Fruit fly (Drosophila melanogaster) whole organism, embryonic: Measurements from ENCODE around the gene Ced-12.
A peak's percentile ranks its signal among the peaks of the same experiment; 100 is the strongest.

Experiments
- Ada2b ChIP-seq: fragments of 200-800 bp; sonication (Bioruptor generic); IDR thresholded peaks from 2 replicates; pipeline ENCODE4 v1.3.6; 2022; ENCODE audit warnings: missing biosample characterization, missing genetic modification characterization
- Antp ChIP-seq: fragments of 200-800 bp; sonication (Bioruptor generic); optimal IDR thresholded peaks from 3 replicates; lab custom pipeline; 2016; ENCODE audit warnings: missing biosample characterization, missing genetic modification characterization
- Atf-2 ChIP-seq: fragments of 200-800 bp; sonication (Bioruptor generic); optimal IDR thresholded peaks from 2 replicates; lab custom pipeline; 2016; ENCODE audit warnings: missing biosample characterization, missing genetic modification characterization
- CG11085 ChIP-seq: fragments of 200-800 bp; sonication (Bioruptor generic); IDR thresholded peaks from 2 replicates; pipeline ENCODE4 v1.3.6; 2022; ENCODE audit warnings: missing biosample characterization, missing genetic modification characterization
- CG11695 ChIP-seq: fragments of 200-800 bp; sonication (Bioruptor generic); IDR thresholded peaks from 3 replicates; pipeline ENCODE4 v1.3.6; 2022; ENCODE audit warnings: missing biosample characterization, missing genetic modification characterization
- CG13424 ChIP-seq: fragments of 200-800 bp; sonication (Bioruptor generic); optimal IDR thresholded peaks from 2 replicates; lab custom pipeline; 2019; ENCODE audit warnings: missing biosample characterization, mild to moderate bottlenecking, missing genetic modification characterization, moderate library complexity
- CG15073 ChIP-seq: fragments of 200-800 bp; sonication (Bioruptor generic); optimal IDR thresholded peaks from 2 replicates; lab custom pipeline; 2016; ENCODE audit warnings: missing biosample characterization, missing genetic modification characterization
- CG2116 ChIP-seq: fragments of 200-800 bp; sonication (Bioruptor generic); optimal IDR thresholded peaks from 3 replicates; lab custom pipeline; 2018; ENCODE audit warnings: missing biosample characterization, mild to moderate bottlenecking, missing genetic modification characterization
- CG2712 ChIP-seq: fragments of 200-800 bp; optimal IDR thresholded peaks from 3 replicates; lab custom pipeline; 2019; ENCODE audit warnings: missing biosample characterization, mild to moderate bottlenecking, missing genetic modification characterization, moderate library complexity
- CG30403 ChIP-seq: fragments of 200-800 bp; sonication (Bioruptor generic); optimal IDR thresholded peaks from 3 replicates; lab custom pipeline; 2016; ENCODE audit warnings: missing biosample characterization, missing genetic modification characterization
- CG3065 ChIP-seq: fragments of 200-800 bp; sonication (Bioruptor generic); optimal IDR thresholded peaks from 2 replicates; lab custom pipeline; 2016; ENCODE audit warnings: missing biosample characterization, missing genetic modification characterization
- CG3407 ChIP-seq: fragments of 200-800 bp; sonication (Bioruptor generic); optimal IDR thresholded peaks from 2 replicates; lab custom pipeline; 2018; ENCODE audit warnings: missing biosample characterization, mild to moderate bottlenecking, missing genetic modification characterization
- CG42726 ChIP-seq: fragments of 200-800 bp; sonication (Bioruptor generic); IDR thresholded peaks from 2 replicates; pipeline ENCODE4 v1.3.6; 2022; ENCODE audit warnings: missing biosample characterization, missing genetic modification characterization; ENCODE audit not compliant: partially characterized antibody
- CG4404 ChIP-seq: fragments of 200-800 bp; sonication (Bioruptor generic); IDR thresholded peaks from 2 replicates; pipeline ENCODE4 v1.3.6; 2022; ENCODE audit warnings: missing biosample characterization, missing genetic modification characterization
- CG4820 ChIP-seq: fragments of 200-800 bp; sonication (Bioruptor generic); optimal IDR thresholded peaks from 3 replicates; lab custom pipeline; 2016; ENCODE audit warnings: missing biosample characterization, missing genetic modification characterization
- CG6654 ChIP-seq: fragments of 200-800 bp; sonication (Bioruptor generic); optimal IDR thresholded peaks from 2 replicates; lab custom pipeline; 2017; ENCODE audit warnings: missing biosample characterization, mild to moderate bottlenecking, missing genetic modification characterization
- CG6683 ChIP-seq: fragments of 200-800 bp; sonication (Bioruptor generic); optimal IDR thresholded peaks from 2 replicates; lab custom pipeline; 2017; ENCODE audit warnings: missing biosample characterization, mild to moderate bottlenecking, missing genetic modification characterization, missing genetic modification reagents
- CG8924 ChIP-seq: fragments of 200-800 bp; optimal IDR thresholded peaks from 3 replicates; lab custom pipeline; 2019; ENCODE audit warnings: missing biosample characterization, mild to moderate bottlenecking, missing genetic modification characterization, moderate library complexity
- Deaf1 ChIP-seq: fragments of 200-800 bp; optimal IDR thresholded peaks from 3 replicates; lab custom pipeline; 2019; ENCODE audit warnings: missing biosample characterization, mild to moderate bottlenecking, missing genetic modification characterization, moderate library complexity
- Doc3 ChIP-seq: fragments of 200-800 bp; sonication (Bioruptor generic); IDR thresholded peaks from 3 replicates; pipeline ENCODE4 v1.3.6; 2022; ENCODE audit warnings: missing biosample characterization, missing genetic modification characterization; ENCODE audit not compliant: partially characterized antibody
- Jarid2 ChIP-seq: fragments of 200-800 bp; sonication (Bioruptor generic); optimal IDR thresholded peaks from 3 replicates; lab custom pipeline; 2017; ENCODE audit warnings: mild to moderate bottlenecking, missing biosample characterization, missing genetic modification reagents, missing genetic modification characterization
- Max ChIP-seq: fragments of 200-800 bp; sonication (Bioruptor generic); optimal IDR thresholded peaks from 2 replicates; lab custom pipeline; 2016; ENCODE audit warnings: missing biosample characterization, mild to moderate bottlenecking, missing genetic modification characterization
- Sin3A ChIP-seq: fragments of >200 bp; optimal IDR thresholded peaks from 2 replicates; lab custom pipeline; 2018
- Sry-β ChIP-seq: fragments of 200-800 bp; sonication (Bioruptor generic); optimal IDR thresholded peaks from 2 replicates; lab custom pipeline; 2018; ENCODE audit warnings: missing biosample characterization, mild to moderate bottlenecking, missing genetic modification characterization, moderate library complexity
- Sry-δ ChIP-seq: fragments of 200-800 bp; sonication (Bioruptor generic); optimal IDR thresholded peaks from 2 replicates; lab custom pipeline; 2016; ENCODE audit warnings: missing biosample characterization, missing genetic modification characterization
- Vsx1 ChIP-seq: fragments of 200-800 bp; sonication (Bioruptor generic); optimal IDR thresholded peaks from 2 replicates; lab custom pipeline; 2017; ENCODE audit warnings: missing biosample characterization, mild to moderate bottlenecking, missing genetic modification characterization, missing genetic modification reagents
- YL-1 ChIP-seq: fragments of 200-800 bp; sonication (Bioruptor generic); optimal IDR thresholded peaks from 3 replicates; lab custom pipeline; 2017; ENCODE audit warnings: missing biosample characterization, mild to moderate bottlenecking, missing genetic modification characterization
- amos ChIP-seq: fragments of 200-800 bp; sonication (Bioruptor generic); IDR thresholded peaks from 2 replicates; pipeline ENCODE4 v1.3.6; 2022; ENCODE audit warnings: missing biosample characterization, missing genetic modification characterization; ENCODE audit not compliant: partially characterized antibody
- az2 ChIP-seq: fragments of 200-800 bp; sonication (Bioruptor generic); optimal IDR thresholded peaks from 3 replicates; lab custom pipeline; 2016; ENCODE audit warnings: missing biosample characterization, missing genetic modification characterization
- chif ChIP-seq, 2 experiments: fragments of 200-800 bp; sonication (Bioruptor generic); optimal IDR thresholded peaks; 3 replicates each; lab custom pipeline; 2016; ENCODE audit warnings: missing biosample characterization in 2 of 2, missing genetic modification characterization in 2 of 2
- chm ChIP-seq: fragments of 200-800 bp; sonication (Bioruptor generic); IDR thresholded peaks from 2 replicates; pipeline ENCODE4 v1.3.6; 2022; ENCODE audit warnings: missing biosample characterization, missing genetic modification characterization
- corto ChIP-seq: fragments of 200-800 bp; sonication (Bioruptor generic); optimal IDR thresholded peaks from 2 replicates; lab custom pipeline; 2016; ENCODE audit warnings: missing biosample characterization, mild to moderate bottlenecking, missing genetic modification characterization, moderate library complexity
- emc ChIP-seq: fragments of 200-800 bp; sonication (Bioruptor generic); optimal IDR thresholded peaks from 2 replicates; lab custom pipeline; 2016; ENCODE audit warnings: missing biosample characterization, missing genetic modification characterization
- esg ChIP-seq: fragments of 200-800 bp; sonication (Bioruptor generic); conservative IDR thresholded peaks from 2 replicates; pipeline ENCODE4 v1.3.6; 2022; ENCODE audit warnings: missing biosample characterization, missing genetic modification characterization
- ewg ChIP-seq: fragments of 200-800 bp; sonication (Bioruptor generic); optimal IDR thresholded peaks from 3 replicates; lab custom pipeline; 2017; ENCODE audit warnings: mild to moderate bottlenecking, missing biosample characterization, missing genetic modification reagents, missing genetic modification characterization
- ftz-f1 ChIP-seq: fragments of 200-800 bp; sonication (Bioruptor generic); optimal IDR thresholded peaks from 2 replicates; lab custom pipeline; 2016; ENCODE audit warnings: missing biosample characterization, missing genetic modification characterization
- hkb ChIP-seq, 2 experiments: fragments of 200-800 bp in 1 of 2; fragments of >200 bp in 1 of 2; sonication (Bioruptor generic) in 1 of 2; IDR thresholded peaks in 1 of 2; optimal IDR thresholded peaks in 1 of 2; 2 replicates each; pipeline versions ENCODE4 v1.3.6 to Lab custom; 2017 to 2022; ENCODE audit warnings: missing biosample characterization in 1 of 2, missing genetic modification characterization in 1 of 2
- knrl ChIP-seq: fragments of 200-800 bp; sonication (Bioruptor generic); IDR thresholded peaks from 3 replicates; pipeline ENCODE4 v1.3.6; 2022; ENCODE audit warnings: missing biosample characterization, missing genetic modification characterization; ENCODE audit not compliant: partially characterized antibody
- lbe ChIP-seq: fragments of 200-800 bp; sonication (Bioruptor generic); optimal IDR thresholded peaks from 2 replicates; lab custom pipeline; 2016; ENCODE audit warnings: missing biosample characterization, mild to moderate bottlenecking, missing genetic modification characterization
- mld ChIP-seq: fragments of 200-800 bp; sonication (Bioruptor generic); IDR thresholded peaks from 3 replicates; pipeline ENCODE4 v1.3.6; 2022; ENCODE audit warnings: missing biosample characterization, missing genetic modification characterization; ENCODE audit not compliant: partially characterized antibody
- nau ChIP-seq: fragments of 200-800 bp; sonication (Bioruptor generic); optimal IDR thresholded peaks from 3 replicates; lab custom pipeline; 2017; ENCODE audit warnings: missing biosample characterization, mild to moderate bottlenecking, missing genetic modification characterization, missing genetic modification reagents
- nerfin-1 ChIP-seq: fragments of 200-800 bp; sonication (Bioruptor generic); optimal IDR thresholded peaks from 3 replicates; lab custom pipeline; 2019; ENCODE audit warnings: missing biosample characterization, mild to moderate bottlenecking, missing genetic modification characterization, moderate library complexity
- nom ChIP-seq: fragments of 200-800 bp; sonication (Bioruptor generic); optimal IDR thresholded peaks from 2 replicates; lab custom pipeline; 2017; ENCODE audit warnings: missing biosample characterization, missing genetic modification characterization, mild to moderate bottlenecking, moderate library complexity, missing genetic modification reagents
- p53 ChIP-seq: fragments of 200-800 bp; sonication (Bioruptor generic); optimal IDR thresholded peaks from 2 replicates; lab custom pipeline; 2016; ENCODE audit warnings: missing biosample characterization, missing genetic modification characterization
- pfk ChIP-seq: fragments of 200-800 bp; sonication (Bioruptor generic); optimal IDR thresholded peaks from 2 replicates; lab custom pipeline; 2018; ENCODE audit warnings: missing biosample characterization, mild to moderate bottlenecking, missing genetic modification characterization, moderate library complexity
- ssp ChIP-seq: fragments of 200-800 bp; sonication (Bioruptor generic); IDR thresholded peaks from 2 replicates; pipeline ENCODE4 v1.3.6; 2022; ENCODE audit warnings: missing biosample characterization, missing genetic modification characterization
- vvl ChIP-seq: fragments of 200-800 bp; sonication (Bioruptor generic); IDR thresholded peaks from 2 replicates; pipeline ENCODE4 v1.3.6; 2022; ENCODE audit warnings: missing biosample characterization, missing genetic modification characterization
- wdn ChIP-seq: fragments of 200-800 bp; sonication (Bioruptor generic); IDR thresholded peaks from 2 replicates; pipeline ENCODE4 v1.3.6; 2022; ENCODE audit warnings: missing biosample characterization, missing genetic modification characterization
- wek ChIP-seq: fragments of 200-800 bp; sonication (Bioruptor generic); optimal IDR thresholded peaks from 3 replicates; lab custom pipeline; 2018; ENCODE audit warnings: missing biosample characterization, mild to moderate bottlenecking, missing genetic modification characterization, moderate library complexity

Ced-12 gene

DNA sequence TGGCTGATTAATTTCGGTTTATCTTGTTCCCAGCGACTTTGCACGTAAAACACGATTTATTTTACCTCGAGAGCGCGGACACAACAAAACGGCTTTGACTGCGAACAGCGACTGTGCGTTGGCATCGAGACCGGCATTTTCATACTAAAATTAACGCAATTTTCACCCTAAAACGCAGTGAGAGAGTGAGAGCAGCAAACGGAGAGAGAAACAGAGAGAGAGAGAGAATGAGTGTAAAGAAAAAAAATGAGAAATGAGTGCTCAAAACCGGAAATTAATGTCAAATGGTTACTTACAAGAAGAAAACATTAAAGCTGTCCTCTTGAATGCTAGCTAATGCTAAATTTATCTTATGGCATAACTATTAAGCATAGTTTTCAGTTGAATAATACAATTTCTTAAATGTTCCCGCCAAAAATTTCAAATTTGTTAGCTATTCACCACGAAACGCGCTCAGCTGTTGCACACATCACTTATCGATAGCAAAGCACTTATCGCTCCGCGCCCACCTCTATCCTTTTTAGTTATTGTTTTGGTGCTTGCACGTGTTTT lies 41.7 kb upstream of the Ced-12 start, which contains the start of the genes JhI-21, RpL7-like and CG34164 (continued):
- TF ChIP-seq corto (no peak), CG6654 (GFP tag; lab: Kevin White, UChicago) (no peak), CG4404 (GFP tag; lab: Robert Waterston, UW) (no peak), Sry-δ (GFP tag; lab: Kevin White, UChicago) (peak; percentile 95), CG3065 (GFP tag; lab: Kevin White, UChicago) (no peak), ftz-f1 (GFP tag; lab: Kevin White, UChicago) (no peak), hkb (optimal IDR thresholded peaks at IDR 0.05; lab: Kevin White, UChicago) (no peak), hkb (GFP tag; IDR thresholded peaks at IDR 0.05; lab: Robert Waterston, UW) (peak; percentile 31; the same call in 1 of the 2 replicates), Doc3 (GFP tag; lab: Robert Waterston, UW) (0 out of 3 replicates have a peak, but pooled peaks have one; percentile 53), Sry-β (GFP tag; lab: Kevin White, UChicago) (no peak), YL-1 (GFP tag; lab: Kevin White, UChicago) (peak; percentile 83), nau (no peak), chm (no peak), chif (GFP tag; optimal IDR thresholded peaks at IDR 0.05; lab: Kevin White, UChicago) (no peak), Sin3A (lab: Kevin White, UChicago) (peak; percentile 43), Max (GFP tag; lab: Kevin White, UChicago) (peak; percentile 82), CG2712 (tag; lab: Kevin White, UChicago) (peak; percentile 14), wek (GFP tag; lab: Kevin White, UChicago) (no peak), mld (no peak), CG8924 (peak; percentile 35), esg (GFP tag; lab: Robert Waterston, UW) (no peak), ewg (GFP tag; lab: Kevin White, UChicago) (peak; percentile 33), CG4820 (GFP tag; lab: Kevin White, UChicago) (no peak), Ada2b (GFP tag; lab: Robert Waterston, UW) (no peak), wdn (GFP tag; lab: Robert Waterston, UW) (no peak), emc (GFP tag; lab: Kevin White, UChicago) (no peak), Atf-2 (GFP tag; lab: Kevin White, UChicago) (no peak), pfk (GFP tag; lab: Kevin White, UChicago) (no peak), CG15073 (GFP tag; lab: Kevin White, UChicago) (peak; percentile 12), Antp (no peak), amos (GFP tag; lab: Robert Waterston, UW) (peak; percentile 70; the same call in 1 of the 2 replicates), nerfin-1 (peak; percentile 98), knrl (GFP tag; lab: Robert Waterston, UW) (peak; percentile 62), Jarid2 (peak; percentile 77), vvl (GFP tag; lab: Robert Waterston, UW) (peak; percentile 14; the same call in 1 of the 2 replicates), CG30403 (GFP tag; lab: Kevin White, UChicago) (no peak), CG42726 (peak; percentile 49; the same call in 1 of the 2 replicates), CG6683 (GFP tag; lab: Kevin White, UChicago) (no peak), az2 (no peak), CG11085 (no peak), CG11695 (GFP tag; lab: Robert Waterston, UW) (no peak), CG3407 (GFP tag; lab: Kevin White, UChicago) (no peak), CG2116 (GFP tag; lab: Kevin White, UChicago) (peak; percentile 93), Deaf1 (tag; lab: Kevin White, UChicago) (no peak), lbe (GFP tag; lab: Kevin White, UChicago) (peak; percentile 69), nom (peak; percentile 45), p53 (no peak), CG13424 (tag; lab: Kevin White, UChicago) (no peak), ssp (GFP tag; lab: Robert Waterston, UW) (no peak), Vsx1 (GFP tag; lab: Kevin White, UChicago) (no peak)
